Worm (Caenorhabditis elegans): ENCODE data around the gene fem-2.

Gene fem-2

DNA sequence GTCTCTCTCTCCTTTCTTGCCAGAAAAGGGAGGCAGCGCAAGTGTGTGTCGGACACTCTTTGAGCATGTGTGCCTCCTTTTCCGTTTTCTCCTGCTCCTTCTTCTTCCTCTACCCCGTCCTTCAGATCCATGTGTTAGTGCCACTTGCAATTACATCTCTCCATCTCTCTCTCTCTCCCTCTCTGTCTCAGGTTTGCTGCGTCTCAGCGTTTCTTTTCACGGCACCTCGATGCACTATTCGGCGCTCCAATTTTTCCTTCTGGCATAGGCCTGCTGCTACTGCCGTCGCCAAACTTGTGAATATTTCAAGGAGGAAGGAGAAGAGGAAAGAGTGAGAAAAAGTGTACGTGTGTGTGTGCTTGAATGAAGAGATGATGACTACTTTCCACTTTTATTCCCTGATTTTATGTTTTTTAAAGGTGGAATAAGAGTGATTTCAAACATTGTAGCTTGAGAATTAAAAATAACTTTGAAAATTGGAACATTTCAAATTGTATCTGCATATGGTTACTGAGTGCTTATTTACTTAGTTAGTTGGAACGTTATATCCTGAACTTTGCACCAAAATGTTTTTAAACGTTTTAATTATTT is 34.0 kb upstream of the fem-2 start, which contains the start of gene W02B3.3:
Gene W02B3.3, minus strand, starts transcription at position 131 of the 591 bp plus-strand sequence.
- peak; percentile 21 for TF ChIP-seq lin-15B (tag; optimal IDR thresholded peaks at IDR 0.05)
- TF ChIP-seq hmg-11 (tag; optimal IDR thresholded peaks at IDR 0.05): peak; percentile 86
- no peak for TF ChIP-seq sea-2 (GFP tag; optimal IDR thresholded peaks at IDR 0.05)
- no peak for TF ChIP-seq jun-1 (tag; optimal IDR thresholded peaks at IDR 0.05)
- no peak for TF ChIP-seq R02D3.7 (tag; optimal IDR thresholded peaks at IDR 0.05)
- no peak for TF ChIP-seq pqm-1 (tag; optimal IDR thresholded peaks at IDR 0.05)
- peak; percentile 39 for TF ChIP-seq snpc-4 (tag; optimal IDR thresholded peaks at IDR 0.05)
- TF ChIP-seq lin-39 (tag; optimal IDR thresholded peaks at IDR 0.05): peak; percentile 93
- TF ChIP-seq fkh-10 (GFP tag; optimal IDR thresholded peaks at IDR 0.05): peak; percentile 73
- TF ChIP-seq fos-1 (tag; optimal IDR thresholded peaks at IDR 0.05): no peak
- TF ChIP-seq daf-12 (tag; optimal IDR thresholded peaks at IDR 0.05): no peak
- TF ChIP-seq ztf-11 (tag; optimal IDR thresholded peaks at IDR 0.05): no peak
- no peak for TF ChIP-seq aly-2 (tag; optimal IDR thresholded peaks at IDR 0.05)
- peak; percentile 39 for TF ChIP-seq tbx-2 (tag; optimal IDR thresholded peaks at IDR 0.05)
- TF ChIP-seq egl-5 (tag; optimal IDR thresholded peaks at IDR 0.05): peak; percentile 22
- TF ChIP-seq fkh-2 (tag; optimal IDR thresholded peaks at IDR 0.05): no peak
- no peak for TF ChIP-seq nhr-77 (tag; optimal IDR thresholded peaks at IDR 0.05)
- TF ChIP-seq elt-2 (tag; optimal IDR thresholded peaks at IDR 0.05): no peak
- no peak for TF ChIP-seq ZK546.5 (tag; optimal IDR thresholded peaks at IDR 0.05)
- no peak for TF ChIP-seq unc-39 (tag; optimal IDR thresholded peaks at IDR 0.05)
- peak; percentile 78 for TF ChIP-seq nfya-1 (tag; optimal IDR thresholded peaks at IDR 0.05; ENCODE audit: insufficient read depth)
- no peak for TF ChIP-seq nhr-43 (tag; optimal IDR thresholded peaks at IDR 0.05; ENCODE audit: poor library complexity, severe bottlenecking)
- no peak for TF ChIP-seq zag-1 (tag; optimal IDR thresholded peaks at IDR 0.05)
- peak; percentile 50 for TF ChIP-seq unc-62 (GFP tag; optimal IDR thresholded peaks at IDR 0.05)

DNA sequence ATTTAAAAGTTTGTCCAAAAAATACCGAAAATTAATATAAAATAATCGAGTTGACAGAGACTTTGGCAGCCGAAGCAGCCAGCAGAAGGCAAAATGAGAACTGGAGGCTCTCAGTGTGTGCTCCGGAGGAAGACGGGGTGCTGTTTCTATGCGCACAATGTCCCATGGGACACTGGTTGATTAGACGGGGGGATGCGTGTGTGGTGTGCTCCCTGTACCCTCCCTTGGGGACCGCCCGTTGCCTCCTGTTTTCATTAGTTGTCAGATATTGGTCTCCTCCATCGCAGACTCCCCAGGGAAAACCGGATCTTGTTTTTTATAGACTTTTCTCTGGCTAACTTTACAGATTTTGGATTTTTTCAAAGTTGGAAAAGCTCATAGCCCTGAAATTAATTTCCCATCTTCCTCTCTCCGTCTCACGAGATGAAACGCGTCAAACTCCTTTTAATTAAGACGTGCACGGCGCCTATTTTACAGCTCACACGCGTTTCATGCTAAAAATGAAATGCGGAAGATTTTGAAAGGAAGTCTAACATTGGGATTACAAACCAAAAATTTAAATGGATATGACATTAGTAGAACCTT is 30.8 kb upstream of the fem-2 start, which contains the start of gene C09F5.3:
Gene C09F5.3, minus strand, starts transcription at position 94 of the 585 bp plus-strand sequence.
- TF ChIP-seq nhr-43 (tag; optimal IDR thresholded peaks at IDR 0.05; ENCODE audit: poor library complexity, severe bottlenecking): no peak
- TF ChIP-seq nhr-76 (tag; optimal IDR thresholded peaks at IDR 0.05): no peak
- no peak for TF ChIP-seq egl-27 (tag; optimal IDR thresholded peaks at IDR 0.05)
- TF ChIP-seq nhr-77 (tag; optimal IDR thresholded peaks at IDR 0.05): no peak
- no peak for TF ChIP-seq aly-2 (tag; optimal IDR thresholded peaks at IDR 0.05)
- TF ChIP-seq daf-12 (tag; optimal IDR thresholded peaks at IDR 0.05): no peak
- TF ChIP-seq lin-39 (tag; optimal IDR thresholded peaks at IDR 0.05): no peak
- TF ChIP-seq ceh-82 (tag; optimal IDR thresholded peaks at IDR 0.05): no peak
- TF ChIP-seq snpc-4 (tag; optimal IDR thresholded peaks at IDR 0.05): no peak
- no peak for TF ChIP-seq zag-1 (tag; optimal IDR thresholded peaks at IDR 0.05)
- no peak for TF ChIP-seq nhr-12 (tag; optimal IDR thresholded peaks at IDR 0.05)

DNA sequence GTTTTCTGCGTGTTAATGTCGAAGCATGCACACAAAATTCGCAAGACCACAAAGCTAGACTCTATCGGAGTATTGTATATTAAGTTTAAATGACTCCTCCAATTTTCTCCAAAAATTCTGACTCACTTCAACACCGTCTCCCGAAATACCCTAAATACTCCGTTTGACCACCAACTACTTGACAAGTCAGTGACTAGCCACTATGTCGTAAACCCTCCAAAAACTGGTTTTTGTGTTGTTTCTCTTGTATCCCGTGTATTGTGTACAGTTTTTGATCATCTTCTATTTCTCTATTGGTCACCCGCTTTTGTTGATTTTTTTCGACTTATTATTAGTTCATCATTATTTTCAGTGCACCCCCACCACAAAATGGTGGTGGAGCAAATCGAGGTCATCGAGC is 23.9 kb upstream of the fem-2 start, which contains the start of gene C09F5.1:
Gene C09F5.1, plus strand, starts transcription at position 353 of the 400 bp plus-strand sequence.
- no peak for TF ChIP-seq nhr-11 (tag; optimal IDR thresholded peaks at IDR 0.05)
- peak; percentile 9 for TF ChIP-seq nfya-1 (tag; optimal IDR thresholded peaks at IDR 0.05; ENCODE audit: insufficient read depth)
- TF ChIP-seq nhr-25 (tag; optimal IDR thresholded peaks at IDR 0.05): peak; percentile 41
- peak; percentile 26 for TF ChIP-seq nhr-23 (tag; optimal IDR thresholded peaks at IDR 0.05)
- TF ChIP-seq egl-27 (tag; optimal IDR thresholded peaks at IDR 0.05): no peak

DNA sequence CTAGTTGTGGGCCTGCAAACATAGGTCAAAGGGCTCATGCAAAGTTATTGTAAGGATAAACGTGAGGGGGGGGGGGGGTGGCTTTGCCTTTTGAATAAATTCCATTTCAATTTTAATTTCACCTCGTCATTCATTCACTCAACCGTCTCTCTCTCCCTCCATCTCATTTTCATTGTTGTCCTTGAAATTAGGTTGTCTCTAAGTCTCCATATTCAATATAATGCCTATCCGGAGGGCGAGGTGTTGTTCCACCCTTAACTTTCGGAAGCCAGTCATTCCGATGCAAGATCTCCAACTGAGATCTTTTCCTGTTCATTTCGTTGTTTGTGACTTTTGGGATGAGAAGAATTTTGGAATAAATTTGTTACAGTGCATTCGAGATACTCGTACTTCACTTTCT is 22.8 kb upstream of the fem-2 start:
- TF ChIP-seq nhr-25 (tag; optimal IDR thresholded peaks at IDR 0.05): peak; percentile 57
- no peak for TF ChIP-seq nhr-76 (tag; optimal IDR thresholded peaks at IDR 0.05)
- no peak for TF ChIP-seq daf-12 (tag; optimal IDR thresholded peaks at IDR 0.05)

DNA sequence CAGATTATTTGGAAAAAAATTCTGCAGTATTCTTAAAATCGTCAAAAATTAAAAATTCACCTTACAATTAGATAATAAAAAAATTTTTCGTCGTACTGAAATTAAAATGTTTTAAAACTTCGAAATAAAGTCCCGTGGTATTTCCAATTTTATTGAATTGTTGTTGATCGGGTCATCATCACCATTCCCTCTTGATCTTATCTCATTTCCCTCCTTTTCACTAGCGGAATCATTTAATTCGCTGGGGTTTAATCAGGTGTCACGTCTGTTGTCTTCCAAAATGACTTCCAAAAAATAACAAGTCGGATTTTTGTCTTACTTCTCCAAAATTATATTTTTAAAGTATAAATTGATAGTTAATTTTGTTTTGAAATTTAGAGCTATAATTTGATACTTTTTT is 22.2 kb upstream of the fem-2 start:
- TF ChIP-seq elt-1 (tag; optimal IDR thresholded peaks at IDR 0.05) (peak; percentile 56), ceh-82 (tag; optimal IDR thresholded peaks at IDR 0.05) (no peak)
